Fruit fly (Drosophila melanogaster) whole organism, pupa: Measurements from ENCODE around the gene Osi6.

Experiments used
- CG12605 ChIP-seq: fragments of 200-800 bp; sonication (Bioruptor generic); IDR thresholded peaks from 2 replicates; pipeline ENCODE4 v1.3.6; 2022; ENCODE audit warnings: missing biosample characterization, missing genetic modification characterization
- CG32121 ChIP-seq: fragments of 200-800 bp; sonication (Bioruptor generic); IDR thresholded peaks from 2 replicates; pipeline ENCODE4 v1.3.6; 2022; ENCODE audit warnings: missing biosample characterization, missing genetic modification characterization
- Ets98B ChIP-seq: fragments of 200-800 bp; sonication (Bioruptor generic); IDR thresholded peaks from 2 replicates; pipeline ENCODE4 v1.3.6; 2022; ENCODE audit warnings: missing biosample characterization, missing genetic modification characterization
- Pif1B ChIP-seq: fragments of 200-800 bp; sonication (Bioruptor generic); optimal IDR thresholded peaks from 3 replicates; lab custom pipeline; 2016; ENCODE audit warnings: missing biosample characterization, missing genetic modification characterization
- Snoo ChIP-seq: fragments of 200-800 bp; sonication (Bioruptor generic); optimal IDR thresholded peaks from 3 replicates; lab custom pipeline; 2017; ENCODE audit warnings: missing biosample characterization, mild to moderate bottlenecking, missing genetic modification characterization, inconsistent platforms
- fd96Ca ChIP-seq: fragments of 200-800 bp; sonication (Bioruptor generic); IDR thresholded peaks from 3 replicates; pipeline ENCODE4 v1.3.6; 2022; ENCODE audit warnings: missing biosample characterization, missing genetic modification characterization
- gl ChIP-seq: fragments of 200-800 bp; sonication (Bioruptor generic); optimal IDR thresholded peaks from 2 replicates; lab custom pipeline; 2018; ENCODE audit warnings: missing biosample characterization, mild to moderate bottlenecking, missing genetic modification characterization
- rn ChIP-seq: fragments of 200-800 bp; sonication (Bioruptor generic); IDR thresholded peaks from 2 replicates; pipeline ENCODE4 v1.3.6; 2022; ENCODE audit warnings: missing biosample characterization, missing genetic modification characterization

- no peak for TF ChIP-seq rn
- no peak for TF ChIP-seq Snoo (tag; lab: Kevin White, UChicago)
- no peak for TF ChIP-seq gl (tag; lab: Kevin White, UChicago)
- no peak for TF ChIP-seq CG32121 (GFP tag; lab: Robert Waterston, UW)
- TF ChIP-seq Pif1B (GFP tag; lab: Kevin White, UChicago) = no peak
- TF ChIP-seq fd96Ca = no peak
- TF ChIP-seq Ets98B (GFP tag; lab: Robert Waterston, UW) = no peak
- no peak for TF ChIP-seq CG12605 (GFP tag; lab: Robert Waterston, UW)
These were observed 43.7 kb downstream of the Osi6 start, which contains the start of gene Osi12 for dm6 chr3R:6278231-6278630.
